Fruit fly (Drosophila melanogaster): Measurements from ENCODE around the gene CG43319.

Gene CG43319

DNA sequence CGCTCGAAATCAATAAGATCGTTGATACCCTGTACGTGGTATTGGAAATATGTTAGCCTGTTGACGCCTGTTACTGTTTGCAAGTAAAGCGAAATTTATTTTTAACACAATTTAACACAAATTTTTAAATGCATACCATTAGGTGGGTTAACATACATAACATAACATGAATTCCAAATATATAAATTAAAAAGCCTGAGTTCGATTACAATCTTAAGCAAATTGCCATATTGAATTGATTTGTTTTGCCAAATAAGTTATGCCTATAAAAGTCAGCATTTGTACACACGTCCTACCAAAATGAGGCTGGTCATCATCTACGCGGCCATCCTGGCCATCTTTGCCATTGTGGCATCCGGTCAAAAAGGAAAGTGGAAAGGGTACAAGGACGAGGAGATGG, at the start of gene CG43319:
CG43319 (plus strand) TSS at position 301 of the 400 bp plus-strand sequence.
- TF ChIP-seq psq (GFP tag; optimal IDR thresholded peaks at IDR 0.05) = no peak
- no peak for TF ChIP-seq Mio (GFP tag; optimal IDR thresholded peaks at IDR 0.05)

DNA sequence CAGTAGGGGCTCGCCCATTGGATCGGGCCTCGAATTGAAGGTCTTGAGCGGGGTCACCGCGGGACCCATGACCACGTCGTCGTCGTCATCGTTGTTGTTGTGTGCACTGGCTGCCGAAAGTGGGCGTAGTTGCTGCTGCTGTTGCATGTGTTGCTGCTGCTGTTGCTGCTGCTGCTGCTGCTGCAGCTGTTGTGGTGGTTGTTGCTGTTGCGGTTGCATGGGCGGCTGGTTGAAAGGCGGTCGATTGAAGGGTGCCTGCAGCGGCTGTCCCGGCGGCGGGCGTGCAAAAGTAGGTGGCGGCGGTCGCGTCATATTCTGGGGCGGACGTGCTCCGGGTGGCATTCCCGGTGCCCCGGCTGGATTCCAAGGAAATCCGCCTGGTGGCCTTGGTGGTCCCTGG, 46.3 kb upstream of the CG43319 start:
- TF ChIP-seq Vsx2 (GFP tag; optimal IDR thresholded peaks at IDR 0.05; ENCODE audit: partially characterized antibody) (no peak), sage (GFP tag; optimal IDR thresholded peaks at IDR 0.05) (no peak), Dfd (GFP tag; optimal IDR thresholded peaks at IDR 0.05) (peak; percentile 56)

dm6 chr3R:27651710-27652109, 42.4 kb upstream of the CG43319 start:
- TF ChIP-seq Jra (GFP tag; optimal IDR thresholded peaks at IDR 0.05) (no peak), Myc (optimal IDR thresholded peaks at IDR 0.05) (peak; percentile 28)

DNA sequence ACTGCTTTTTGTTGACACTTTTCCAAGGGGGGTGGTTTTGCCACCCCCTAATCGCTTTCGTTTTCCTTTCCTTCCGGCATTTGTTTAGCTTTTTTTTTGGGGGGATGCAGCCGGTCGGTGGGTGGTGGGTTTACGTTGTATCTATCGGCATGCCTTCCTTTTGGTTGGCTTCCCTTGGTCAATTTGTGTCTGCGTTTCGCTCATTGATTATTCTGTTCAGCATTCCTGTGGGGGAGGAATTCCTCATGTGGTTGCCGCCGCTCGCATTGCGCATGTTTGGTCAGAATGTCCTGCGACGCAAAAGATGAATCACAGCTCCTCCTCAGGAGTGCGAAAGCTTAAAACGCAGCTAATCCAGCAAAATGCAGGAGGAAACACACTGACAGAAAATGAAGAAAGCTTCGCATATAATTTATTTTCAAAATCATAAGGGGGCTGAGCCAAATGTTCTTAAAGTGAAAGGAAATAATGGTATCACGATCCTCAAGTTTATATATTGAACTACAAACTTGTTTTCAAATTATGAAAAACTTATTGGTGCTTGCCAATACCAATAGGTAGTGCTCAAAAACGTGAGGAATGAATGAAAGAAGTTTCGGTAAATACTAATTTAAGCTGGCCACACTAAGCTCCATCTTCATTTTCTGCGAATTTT, 41.8 kb upstream of the CG43319 start, which contains the start of gene RpS10a:
RpS10a (plus strand) TSS at position 605 of the 655 bp plus-strand sequence.
- TF ChIP-seq woc (GFP tag; optimal IDR thresholded peaks at IDR 0.05) (no peak), dl (GFP tag; optimal IDR thresholded peaks at IDR 0.05; ENCODE audit: insufficient read depth in 1 of 2, partially characterized antibody in 2 of 2) (no peak), h (GFP tag; optimal IDR thresholded peaks at IDR 0.05) (no peak), tai (GFP tag; optimal IDR thresholded peaks at IDR 0.05) (no peak), sv (GFP tag; optimal IDR thresholded peaks at IDR 0.05) (no peak), Dif (GFP tag; optimal IDR thresholded peaks at IDR 0.05; ENCODE audit: partially characterized antibody) (no peak), pan (optimal IDR thresholded peaks at IDR 0.05) (no peak), jim (GFP tag; optimal IDR thresholded peaks at IDR 0.05) (no peak), fru (GFP tag; optimal IDR thresholded peaks at IDR 0.05) (no peak)

dm6 chr3R:27655109-27655508, 39.0 kb upstream of the CG43319 start:
- TF ChIP-seq sage (GFP tag; optimal IDR thresholded peaks at IDR 0.05) = no peak

- TF ChIP-seq usp (GFP tag; optimal IDR thresholded peaks at IDR 0.05) = no peak
- no peak for TF ChIP-seq pan (optimal IDR thresholded peaks at IDR 0.05)
- TF ChIP-seq Myc (optimal IDR thresholded peaks at IDR 0.05) = peak; percentile 23
- no peak for TF ChIP-seq Abd-B (GFP tag; optimal IDR thresholded peaks at IDR 0.05)
- TF ChIP-seq sage (GFP tag; optimal IDR thresholded peaks at IDR 0.05) = no peak
- TF ChIP-seq fru (GFP tag; optimal IDR thresholded peaks at IDR 0.05) = no peak
- TF ChIP-seq foxo (GFP tag; optimal IDR thresholded peaks at IDR 0.05) = no peak
Measured at dm6 chr3R:27656686-27657535, 37.2 kb upstream of the CG43319 start, which contains the start of gene tau. Gene tau, minus strand, starts transcription at chr3R:27656996.

dm6 chr3R:27660127-27660579, 34.0 kb upstream of the CG43319 start, which contains the start of gene Mlc1:
Gene Mlc1, minus strand, starts transcription at chr3R:27660177.
- TF ChIP-seq CG32264 (GFP tag; optimal IDR thresholded peaks at IDR 0.05) (no peak), dsf (GFP tag; optimal IDR thresholded peaks at IDR 0.05; ENCODE audit: borderline replicate concordance) (no peak), lola (GFP tag; optimal IDR thresholded peaks at IDR 0.05) (no peak), GATAd (GFP tag; optimal IDR thresholded peaks at IDR 0.05) (no peak), Abd-B (GFP tag; optimal IDR thresholded peaks at IDR 0.05) (no peak), CrebA (GFP tag; optimal IDR thresholded peaks at IDR 0.05; ENCODE audit: borderline replicate concordance) (no peak), Mio (GFP tag; optimal IDR thresholded peaks at IDR 0.05) (no peak)

dm6 chr3R:27661389-27661788, 32.7 kb upstream of the CG43319 start:
- TF ChIP-seq CG32264 (GFP tag; optimal IDR thresholded peaks at IDR 0.05) (no peak), Hnf4 (GFP tag; optimal IDR thresholded peaks at IDR 0.05) (no peak), h (GFP tag; optimal IDR thresholded peaks at IDR 0.05) (no peak), Mio (GFP tag; optimal IDR thresholded peaks at IDR 0.05) (no peak), GATAd (GFP tag; optimal IDR thresholded peaks at IDR 0.05) (no peak), Abd-B (GFP tag; optimal IDR thresholded peaks at IDR 0.05) (no peak)
